Fruit fly (Drosophila melanogaster): ENCODE measurements around the gene BoYb.

BoYb gene

DNA sequence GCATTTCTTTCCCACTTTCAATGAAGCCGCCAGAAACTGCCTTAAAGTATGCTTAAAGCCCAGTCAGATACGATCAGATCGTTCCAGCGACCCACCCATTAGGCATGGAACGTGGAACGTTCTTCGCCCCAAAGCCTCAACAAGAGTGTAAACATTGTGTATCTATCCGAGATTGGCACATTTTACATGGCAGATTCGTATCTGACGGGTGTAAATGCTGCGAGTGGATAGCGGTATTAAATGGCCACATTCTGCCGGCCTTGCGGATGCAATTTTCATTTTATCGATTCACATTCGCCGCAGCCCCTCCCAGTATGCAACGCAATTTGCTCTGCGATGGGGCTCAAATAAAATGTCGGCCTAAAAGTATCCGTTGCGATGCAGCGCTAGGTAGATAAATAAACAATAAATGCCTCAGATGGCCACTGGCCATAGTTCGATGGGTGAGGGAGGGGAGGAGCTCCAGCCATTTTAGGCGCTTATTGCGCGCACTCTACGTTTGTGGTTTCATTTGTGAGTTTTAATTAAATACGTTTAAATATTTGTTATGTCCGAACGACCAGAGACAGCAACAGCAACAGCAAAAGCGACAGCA, 6.9 kb upstream of the BoYb start:
- no peak for TF ChIP-seq usp (GFP tag; optimal IDR thresholded peaks at IDR 0.05)
- TF ChIP-seq psq (optimal IDR thresholded peaks at IDR 0.05): no peak
- no peak for TF ChIP-seq pan (optimal IDR thresholded peaks at IDR 0.05)
- TF ChIP-seq CG8478 (optimal IDR thresholded peaks at IDR 0.05): no peak
- no peak for TF ChIP-seq EcR (GFP tag; optimal IDR thresholded peaks at IDR 0.05)
- no peak for TF ChIP-seq Dll (optimal IDR thresholded peaks at IDR 0.05)

DNA sequence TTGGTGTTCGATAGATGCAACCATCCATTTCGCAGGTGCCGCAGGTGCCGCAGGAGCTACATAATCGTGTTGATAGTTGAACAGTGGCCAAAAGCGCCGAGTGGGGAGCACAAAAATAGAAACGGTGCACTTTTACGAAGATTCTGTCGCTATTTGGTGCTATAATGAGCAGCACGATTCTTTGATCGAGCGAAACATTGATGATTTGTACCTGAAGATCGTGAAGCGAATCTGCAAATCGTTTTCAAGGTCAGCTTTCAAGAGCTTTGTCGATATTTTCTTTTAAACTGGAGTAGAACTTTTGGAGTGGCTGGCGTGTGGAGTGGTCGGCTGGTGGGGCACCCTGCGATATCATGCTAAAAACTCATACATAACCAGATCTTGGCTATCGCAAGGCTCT, 3.3 kb upstream of the BoYb start, which contains the start of gene CG11131:
Gene CG11131 (plus strand): TSS at position 301 of the 400 bp plus-strand sequence.
- no peak for TF ChIP-seq Dll (optimal IDR thresholded peaks at IDR 0.05)
- TF ChIP-seq usp (GFP tag; optimal IDR thresholded peaks at IDR 0.05): no peak

DNA sequence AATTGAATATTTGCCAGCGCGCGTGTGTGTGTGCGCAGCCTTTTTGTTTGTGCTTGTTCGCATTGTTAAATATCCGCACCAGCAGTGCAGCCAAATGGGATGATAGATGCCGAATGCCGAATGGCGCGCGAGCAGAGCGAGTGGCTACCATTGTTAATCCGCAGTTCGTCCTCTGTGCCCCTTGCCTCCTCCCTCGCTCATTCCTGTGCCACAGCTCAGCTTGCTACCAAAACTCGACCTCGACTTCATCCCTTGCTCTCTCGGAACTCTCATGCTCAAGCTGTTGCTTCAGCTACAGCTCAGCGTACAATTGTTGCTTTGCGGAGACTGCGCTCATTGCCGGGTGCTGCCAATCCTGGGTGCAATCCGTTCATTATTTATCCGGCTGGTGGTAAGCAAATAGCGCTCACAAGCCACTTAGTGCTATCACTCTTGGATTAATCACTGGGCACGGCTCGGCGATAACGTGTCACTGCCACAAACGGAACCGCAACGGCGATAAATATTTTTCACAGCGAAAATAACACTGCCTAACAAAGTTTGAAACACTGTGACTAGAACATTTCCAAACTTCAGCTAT, 7.7 kb downstream of the BoYb start:
- TF ChIP-seq pan (optimal IDR thresholded peaks at IDR 0.05): no peak
- TF ChIP-seq Dll (optimal IDR thresholded peaks at IDR 0.05): no peak
- TF ChIP-seq CG8478 (optimal IDR thresholded peaks at IDR 0.05): no peak
- no peak for TF ChIP-seq psq (optimal IDR thresholded peaks at IDR 0.05)
- TF ChIP-seq EcR (GFP tag; optimal IDR thresholded peaks at IDR 0.05): no peak

DNA sequence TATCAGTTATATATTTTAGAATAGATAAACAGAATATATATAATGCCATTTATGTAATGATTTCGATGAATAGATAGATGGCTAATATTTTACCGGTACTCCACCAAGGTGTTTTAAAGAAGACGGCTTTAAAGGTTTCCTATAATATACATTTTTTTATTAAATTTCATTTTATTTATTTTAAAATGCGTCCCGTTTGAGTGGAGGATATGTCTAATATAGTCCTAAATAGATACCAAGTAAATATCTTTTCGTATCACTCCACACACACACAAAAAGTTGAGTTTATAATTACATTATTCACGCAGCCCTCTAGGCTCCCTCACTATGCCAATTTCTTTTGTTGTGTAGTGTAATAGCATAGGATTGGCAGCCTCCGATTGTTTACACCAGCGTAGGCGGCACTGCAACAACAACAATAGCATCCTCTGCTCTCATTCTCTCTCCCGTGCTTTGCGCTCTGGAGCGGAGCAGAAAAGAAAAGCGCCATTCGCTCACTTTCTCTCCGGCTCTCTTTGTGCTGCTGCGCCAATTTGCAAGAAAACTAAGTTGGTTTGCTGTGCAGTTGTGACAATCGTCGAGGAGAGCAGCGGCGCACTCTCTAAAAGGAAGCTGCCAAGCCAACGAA, 8.3 kb downstream of the BoYb start, which contains the start of gene CG12768:
Gene CG12768 (plus strand): TSS at position 578 of the 628 bp plus-strand sequence.
- TF ChIP-seq Dll (optimal IDR thresholded peaks at IDR 0.05): peak; percentile 83
- no peak for TF ChIP-seq usp (GFP tag; optimal IDR thresholded peaks at IDR 0.05)
- no peak for TF ChIP-seq pan (optimal IDR thresholded peaks at IDR 0.05)
- TF ChIP-seq psq (optimal IDR thresholded peaks at IDR 0.05): no peak
- no peak for TF ChIP-seq EcR (GFP tag; optimal IDR thresholded peaks at IDR 0.05)

DNA sequence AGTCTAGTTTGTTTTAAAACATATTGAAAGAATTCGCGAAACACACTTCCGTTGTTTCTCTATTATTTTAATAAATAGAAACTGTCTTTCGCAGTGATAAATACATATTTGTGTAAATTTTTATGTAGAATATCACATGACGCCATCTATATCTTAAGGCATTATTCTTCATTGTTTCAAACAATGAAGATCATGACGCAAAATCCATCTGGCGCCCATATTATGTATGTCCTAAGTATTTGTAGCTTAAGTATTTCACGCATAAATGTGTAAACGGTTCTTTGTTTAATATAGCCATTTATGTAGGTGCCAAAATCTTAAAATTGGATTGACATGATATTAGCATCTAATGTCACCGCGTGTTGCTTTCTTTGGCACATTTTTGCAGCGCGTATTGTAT, 38.5 kb downstream of the BoYb start:
- TF ChIP-seq usp (GFP tag; optimal IDR thresholded peaks at IDR 0.05) (no peak), CG8478 (optimal IDR thresholded peaks at IDR 0.05) (no peak), EcR (GFP tag; optimal IDR thresholded peaks at IDR 0.05) (no peak), Dll (optimal IDR thresholded peaks at IDR 0.05) (no peak), psq (optimal IDR thresholded peaks at IDR 0.05) (no peak), pan (optimal IDR thresholded peaks at IDR 0.05) (no peak)

DNA sequence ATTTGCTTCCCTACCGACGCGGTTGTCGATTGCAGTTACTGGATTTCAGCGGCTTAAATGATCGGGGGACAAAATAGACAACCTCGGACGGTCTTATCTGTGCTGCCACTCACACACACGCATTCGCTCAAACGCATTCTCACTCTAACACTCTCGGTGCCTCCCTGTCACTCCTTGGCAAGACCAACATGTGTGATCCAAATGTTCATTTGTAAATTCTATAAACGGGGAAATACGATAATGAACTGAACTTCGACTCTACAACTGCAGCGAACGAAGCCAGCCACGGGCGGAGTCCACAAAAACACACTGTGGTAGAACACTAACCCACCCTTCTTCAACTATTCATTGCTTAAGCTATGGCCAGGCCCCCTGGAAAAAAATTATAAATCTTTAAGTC, 41.8 kb downstream of the BoYb start:
- TF ChIP-seq EcR (GFP tag; optimal IDR thresholded peaks at IDR 0.05) (no peak), usp (GFP tag; optimal IDR thresholded peaks at IDR 0.05) (no peak), CG8478 (optimal IDR thresholded peaks at IDR 0.05) (no peak), Dll (optimal IDR thresholded peaks at IDR 0.05) (no peak), pan (optimal IDR thresholded peaks at IDR 0.05) (no peak), psq (optimal IDR thresholded peaks at IDR 0.05) (no peak)

DNA sequence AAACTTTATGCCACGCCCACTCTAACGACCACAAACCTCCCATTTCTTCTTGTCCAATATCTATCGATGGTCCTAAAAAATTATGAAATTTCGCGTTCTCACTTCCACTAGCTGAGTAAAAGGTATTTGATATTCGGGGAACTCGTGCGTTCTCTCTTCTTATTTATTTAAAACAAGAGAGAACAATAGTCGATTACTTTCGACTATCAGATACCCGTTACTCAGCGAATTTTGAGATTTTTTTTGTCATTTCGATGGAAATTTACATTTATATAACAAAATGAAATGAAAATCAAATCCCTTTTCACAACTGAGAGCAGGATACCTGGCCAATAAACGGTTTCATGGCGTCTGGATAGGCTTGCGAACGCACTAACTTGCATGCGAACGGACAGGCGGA, 42.8 kb downstream of the BoYb start:
- no peak for TF ChIP-seq Dll (optimal IDR thresholded peaks at IDR 0.05)
- no peak for TF ChIP-seq pan (optimal IDR thresholded peaks at IDR 0.05)
- no peak for TF ChIP-seq CG8478 (optimal IDR thresholded peaks at IDR 0.05)
- no peak for TF ChIP-seq psq (optimal IDR thresholded peaks at IDR 0.05)
- no peak for TF ChIP-seq EcR (GFP tag; optimal IDR thresholded peaks at IDR 0.05)
- no peak for TF ChIP-seq usp (GFP tag; optimal IDR thresholded peaks at IDR 0.05)

DNA sequence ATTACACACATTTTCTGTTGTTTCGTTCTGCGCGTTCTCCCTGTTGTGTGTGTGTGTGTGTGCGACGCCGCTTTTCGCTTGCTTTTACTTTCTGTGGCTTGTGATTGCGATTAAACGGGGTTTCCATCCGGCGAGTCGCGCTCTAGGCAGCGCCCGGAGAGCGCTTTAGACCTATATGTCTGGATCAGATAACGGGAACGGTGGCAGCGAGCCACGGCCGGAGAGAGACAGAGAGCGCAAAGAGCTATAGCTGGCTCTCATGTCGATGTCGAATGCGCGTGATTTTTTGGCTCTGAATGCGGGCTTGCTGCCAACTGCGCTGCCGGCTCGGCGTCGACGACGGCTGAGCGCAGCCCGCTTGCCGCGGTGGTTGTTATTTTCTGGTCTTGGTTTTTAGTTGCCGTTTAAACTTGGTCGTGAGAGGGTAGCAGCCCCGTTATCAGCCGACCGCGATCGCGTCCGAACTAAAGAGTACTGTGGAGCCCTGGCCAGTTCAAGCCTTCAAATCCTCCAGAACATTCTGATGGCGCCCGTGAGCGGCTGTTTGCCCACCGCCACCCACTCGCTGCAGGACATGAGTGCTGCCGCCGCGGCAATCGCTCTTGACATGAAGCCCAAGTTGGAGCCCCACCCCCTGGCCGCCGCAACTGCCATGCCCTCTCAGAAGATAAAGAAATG, 43.7 kb downstream of the BoYb start, which contains the start of gene Mes2:
Gene Mes2 (plus strand): TSS at position 394 of the 678 bp plus-strand sequence.
- TF ChIP-seq Dll (optimal IDR thresholded peaks at IDR 0.05): peak; percentile 86
- no peak for TF ChIP-seq CG8478 (optimal IDR thresholded peaks at IDR 0.05)

DNA sequence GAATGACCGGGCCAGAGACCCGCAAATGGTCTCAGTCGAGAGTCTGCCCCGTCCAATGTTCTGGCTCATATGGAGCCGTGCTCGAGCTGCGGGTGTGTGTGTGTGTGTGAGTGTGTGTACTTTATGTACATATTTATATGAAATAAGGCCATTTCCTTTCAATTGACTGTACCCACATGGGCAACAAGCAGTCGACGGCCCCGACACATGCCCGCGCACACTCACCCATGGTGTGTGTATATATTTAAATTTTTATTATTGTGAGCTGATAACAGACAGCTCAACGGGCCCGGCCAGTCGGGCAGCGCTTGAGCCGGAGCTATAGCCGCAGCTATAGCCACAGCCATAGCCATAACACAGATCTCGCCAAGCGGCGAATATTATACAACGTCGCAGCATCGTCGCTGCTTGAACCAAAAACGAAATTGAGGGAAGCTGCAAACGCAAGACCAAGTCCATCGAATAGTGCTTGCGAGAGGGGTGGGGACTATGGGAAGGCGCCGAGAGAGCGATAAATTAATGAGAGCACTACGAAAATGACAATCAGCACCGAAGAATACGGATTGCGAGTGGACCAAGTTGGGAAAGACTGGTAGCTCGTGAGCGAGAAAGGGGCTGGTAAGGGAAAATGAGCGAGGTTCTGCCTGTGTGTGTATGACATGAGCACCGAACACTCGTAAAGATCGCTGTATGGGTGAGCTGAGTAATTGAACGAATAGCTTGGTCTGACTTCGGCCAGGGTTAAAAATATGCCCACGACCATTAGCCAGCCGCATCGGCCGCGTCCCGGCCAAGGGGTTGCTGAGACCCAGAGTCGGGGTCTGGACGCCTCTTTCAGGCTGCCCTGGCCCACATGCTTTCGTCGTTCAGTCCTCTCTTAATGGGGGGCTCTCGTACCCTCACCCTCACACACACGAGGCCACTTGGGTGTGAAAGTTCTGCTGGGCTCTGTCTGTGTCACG, 46.6 kb downstream of the BoYb start:
- no peak for TF ChIP-seq usp (GFP tag; optimal IDR thresholded peaks at IDR 0.05)
- no peak for TF ChIP-seq Dll (optimal IDR thresholded peaks at IDR 0.05)
- no peak for TF ChIP-seq psq (optimal IDR thresholded peaks at IDR 0.05)
- TF ChIP-seq EcR (GFP tag; optimal IDR thresholded peaks at IDR 0.05): no peak
- TF ChIP-seq CG8478 (optimal IDR thresholded peaks at IDR 0.05): no peak
- no peak for TF ChIP-seq pan (optimal IDR thresholded peaks at IDR 0.05)

DNA sequence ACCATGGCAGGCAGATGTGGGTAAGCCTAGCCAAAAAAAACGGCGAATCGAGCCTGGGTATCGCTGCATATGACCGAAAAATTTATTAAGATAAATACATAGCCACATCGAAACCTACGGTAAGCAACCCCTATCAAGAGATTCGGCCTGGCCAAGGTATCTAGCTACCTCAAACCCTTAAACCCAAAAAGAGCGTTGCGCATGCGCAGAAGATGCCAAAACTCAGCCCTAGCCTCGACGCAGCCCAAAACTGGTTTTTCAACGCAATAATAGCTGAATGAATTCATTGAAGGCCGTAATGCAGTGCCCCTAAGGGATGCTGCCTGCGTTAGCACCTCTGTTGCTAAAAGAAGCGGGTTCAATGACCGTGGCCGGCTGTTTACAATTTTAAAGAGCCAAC, 51.0 kb downstream of the BoYb start:
- TF ChIP-seq CG8478 (optimal IDR thresholded peaks at IDR 0.05): no peak
- TF ChIP-seq psq (optimal IDR thresholded peaks at IDR 0.05): no peak
- no peak for TF ChIP-seq Dll (optimal IDR thresholded peaks at IDR 0.05)
- TF ChIP-seq usp (GFP tag; optimal IDR thresholded peaks at IDR 0.05): no peak
